Fruit fly (Drosophila melanogaster) whole organism, embryonic: Measurements from ENCODE around the gene CG18788.

Experiments used
- Bteb2 ChIP-seq: fragments of 200-800 bp; sonication (Bioruptor generic); optimal IDR thresholded peaks from 2 replicates; lab custom pipeline; 2016; ENCODE audit warnings: missing biosample characterization, missing genetic modification characterization
- CG10209 ChIP-seq: fragments of 200-800 bp; sonication (Bioruptor generic); optimal IDR thresholded peaks from 3 replicates; lab custom pipeline; 2017; ENCODE audit warnings: missing biosample characterization, mild to moderate bottlenecking, missing genetic modification characterization, missing genetic modification reagents
- CG11085 ChIP-seq: fragments of 200-800 bp; sonication (Bioruptor generic); IDR thresholded peaks from 2 replicates; pipeline ENCODE4 v1.3.6; 2022; ENCODE audit warnings: missing biosample characterization, missing genetic modification characterization
- CG12104 ChIP-seq: fragments of 200-800 bp; sonication (Bioruptor generic); optimal IDR thresholded peaks from 3 replicates; lab custom pipeline; 2016; ENCODE audit warnings: missing biosample characterization, missing genetic modification characterization
- CG12236 ChIP-seq: fragments of 200-800 bp; sonication (Bioruptor generic); optimal IDR thresholded peaks from 2 replicates; lab custom pipeline; 2016; ENCODE audit warnings: missing biosample characterization, missing genetic modification characterization
- CG12299 ChIP-seq: fragments of 200-800 bp; sonication (Bioruptor generic); optimal IDR thresholded peaks from 2 replicates; lab custom pipeline; 2018; ENCODE audit warnings: missing biosample characterization, mild to moderate bottlenecking, missing genetic modification characterization
- CG12942 ChIP-seq: fragments of 200-800 bp; sonication (Bioruptor generic); optimal IDR thresholded peaks from 3 replicates; lab custom pipeline; 2016; ENCODE audit warnings: missing biosample characterization, missing genetic modification characterization
- CG15011 ChIP-seq: fragments of 200-800 bp; sonication (Bioruptor generic); optimal IDR thresholded peaks from 3 replicates; lab custom pipeline; 2018; ENCODE audit warnings: missing biosample characterization, mild to moderate bottlenecking, missing genetic modification characterization
- CG15073 ChIP-seq: fragments of 200-800 bp; sonication (Bioruptor generic); optimal IDR thresholded peaks from 2 replicates; lab custom pipeline; 2016; ENCODE audit warnings: missing biosample characterization, missing genetic modification characterization
- CG15696 ChIP-seq: fragments of 200-800 bp; sonication (Bioruptor generic); optimal IDR thresholded peaks from 2 replicates; lab custom pipeline; 2019; ENCODE audit warnings: missing biosample characterization, mild to moderate bottlenecking, missing genetic modification characterization, moderate library complexity
- CG1603 ChIP-seq: fragments of 200-800 bp; sonication (Bioruptor generic); optimal IDR thresholded peaks from 2 replicates; lab custom pipeline; 2019; ENCODE audit warnings: missing biosample characterization, mild to moderate bottlenecking, missing genetic modification characterization, moderate library complexity
- CG2120 ChIP-seq: fragments of 200-800 bp; sonication (Bioruptor generic); optimal IDR thresholded peaks from 3 replicates; lab custom pipeline; 2016; ENCODE audit warnings: missing biosample characterization, missing genetic modification characterization
- CG2202 ChIP-seq: fragments of 200-800 bp; sonication (Bioruptor generic); optimal IDR thresholded peaks from 2 replicates; lab custom pipeline; 2018; ENCODE audit warnings: missing biosample characterization, mild to moderate bottlenecking, missing genetic modification characterization
- CG34376 ChIP-seq: fragments of 200-800 bp; sonication (Bioruptor generic); optimal IDR thresholded peaks from 2 replicates; lab custom pipeline; 2018; ENCODE audit warnings: missing biosample characterization, mild to moderate bottlenecking, missing genetic modification characterization
- CG3838 ChIP-seq: fragments of 200-800 bp; sonication (Bioruptor generic); optimal IDR thresholded peaks from 3 replicates; lab custom pipeline; 2016; ENCODE audit warnings: missing biosample characterization, missing genetic modification characterization
- CG3847 ChIP-seq: fragments of 200-800 bp; sonication (Bioruptor generic); IDR thresholded peaks from 2 replicates; pipeline ENCODE4 v1.3.6; 2022; ENCODE audit warnings: missing biosample characterization, missing genetic modification characterization
- CG4820 ChIP-seq: fragments of 200-800 bp; sonication (Bioruptor generic); optimal IDR thresholded peaks from 3 replicates; lab custom pipeline; 2016; ENCODE audit warnings: missing biosample characterization, missing genetic modification characterization
- CG5245 ChIP-seq: fragments of 200-800 bp; sonication (Bioruptor generic); optimal IDR thresholded peaks from 3 replicates; lab custom pipeline; 2016; ENCODE audit warnings: missing biosample characterization, missing genetic modification characterization
- CG8281 ChIP-seq: fragments of 200-800 bp; sonication (Bioruptor generic); optimal IDR thresholded peaks from 2 replicates; lab custom pipeline; 2018; ENCODE audit warnings: missing biosample characterization, mild to moderate bottlenecking, missing genetic modification characterization, moderate library complexity
- CG8388 ChIP-seq: fragments of 200-800 bp; sonication (Bioruptor generic); optimal IDR thresholded peaks from 2 replicates; lab custom pipeline; 2019; ENCODE audit warnings: missing biosample characterization, mild to moderate bottlenecking, missing genetic modification characterization, moderate library complexity
- CG8765 ChIP-seq: fragments of 200-800 bp; sonication (Bioruptor generic); IDR thresholded peaks from 2 replicates; pipeline ENCODE4 v1.3.6; 2022; ENCODE audit warnings: missing biosample characterization, missing genetic modification characterization
- Dref ChIP-seq: fragments of 200-800 bp; sonication (Bioruptor generic); IDR thresholded peaks from 2 replicates; pipeline ENCODE4 v1.3.6; 2022; ENCODE audit warnings: missing biosample characterization, missing genetic modification characterization
- Drgx ChIP-seq: fragments of 200-800 bp; sonication (Bioruptor generic); IDR thresholded peaks from 2 replicates; pipeline ENCODE4 v1.3.6; 2022; ENCODE audit warnings: missing biosample characterization, missing genetic modification characterization
- E2f2 ChIP-seq: fragments of 200-800 bp; sonication (Bioruptor generic); IDR thresholded peaks from 2 replicates; pipeline ENCODE4 v1.3.6; 2022; ENCODE audit warnings: missing biosample characterization, missing genetic modification characterization
- Elba2 ChIP-seq: fragments of 200-800 bp; sonication (Bioruptor generic); optimal IDR thresholded peaks from 3 replicates; lab custom pipeline; 2016; ENCODE audit warnings: missing biosample characterization, missing genetic modification characterization
- Fer1 ChIP-seq: fragments of 200-800 bp; sonication (Bioruptor generic); optimal IDR thresholded peaks from 2 replicates; lab custom pipeline; 2017; ENCODE audit warnings: missing biosample characterization, mild to moderate bottlenecking, missing genetic modification characterization
- GATAe ChIP-seq: fragments of 200-800 bp; sonication (Bioruptor generic); conservative IDR thresholded peaks from 2 replicates; pipeline ENCODE4 v1.3.6; 2022; ENCODE audit warnings: missing biosample characterization, missing genetic modification characterization
- H2.0 ChIP-seq: fragments of 200-800 bp; sonication (Bioruptor generic); IDR thresholded peaks from 2 replicates; pipeline ENCODE4 v1.3.6; 2022; ENCODE audit warnings: missing biosample characterization, missing genetic modification characterization
- Hr51 ChIP-seq, 2 experiments: fragments of 200-800 bp; sonication (Bioruptor generic); optimal IDR thresholded peaks; 2 replicates in 1 of 2; 3 replicates in 1 of 2; lab custom pipeline; 2016 to 2018; ENCODE audit warnings: missing biosample characterization in 2 of 2, missing genetic modification characterization in 2 of 2, mild to moderate bottlenecking in 1 of 2, moderate library complexity in 1 of 2
- Lpt ChIP-seq: fragments of >200 bp; optimal IDR thresholded peaks from 2 replicates; lab custom pipeline; 2018; ENCODE audit warnings: missing biosample characterization, missing genetic modification characterization
- Mad ChIP-seq: fragments of 200-800 bp; sonication (Bioruptor generic); optimal IDR thresholded peaks from 2 replicates; lab custom pipeline; 2016; ENCODE audit warnings: missing biosample characterization, missing genetic modification characterization
- YL-1 ChIP-seq: fragments of 200-800 bp; sonication (Bioruptor generic); optimal IDR thresholded peaks from 3 replicates; lab custom pipeline; 2017; ENCODE audit warnings: missing biosample characterization, mild to moderate bottlenecking, missing genetic modification characterization
- ab ChIP-seq: fragments of 200-800 bp; sonication (Bioruptor generic); optimal IDR thresholded peaks from 2 replicates; lab custom pipeline; 2016; ENCODE audit warnings: missing biosample characterization, missing genetic modification characterization
- ara ChIP-seq: fragments of 200-800 bp; sonication (Bioruptor generic); IDR thresholded peaks from 2 replicates; pipeline ENCODE4 v1.3.6; 2022; ENCODE audit warnings: missing biosample characterization, missing genetic modification characterization
- bcd ChIP-seq: fragments of 200-800 bp; sonication (Bioruptor generic); optimal IDR thresholded peaks from 2 replicates; lab custom pipeline; 2017; ENCODE audit warnings: missing biosample characterization, mild to moderate bottlenecking, missing genetic modification characterization
- btn ChIP-seq: fragments of 200-800 bp; sonication (Bioruptor generic); optimal IDR thresholded peaks from 2 replicates; lab custom pipeline; 2016; ENCODE audit warnings: missing biosample characterization, missing genetic modification characterization
- cg ChIP-seq: fragments of 200-800 bp; sonication (Bioruptor generic); optimal IDR thresholded peaks from 3 replicates; lab custom pipeline; 2019; ENCODE audit warnings: missing biosample characterization, mild to moderate bottlenecking, missing genetic modification characterization, moderate library complexity
- da ChIP-seq: fragments of 200-800 bp; sonication (Bioruptor generic); optimal IDR thresholded peaks from 2 replicates; lab custom pipeline; 2016; ENCODE audit warnings: missing biosample characterization, missing genetic modification characterization
- emc ChIP-seq: fragments of 200-800 bp; sonication (Bioruptor generic); optimal IDR thresholded peaks from 2 replicates; lab custom pipeline; 2016; ENCODE audit warnings: missing biosample characterization, missing genetic modification characterization
- fd96Cb ChIP-seq: fragments of 200-800 bp; sonication (Bioruptor generic); optimal IDR thresholded peaks from 2 replicates; lab custom pipeline; 2018; ENCODE audit warnings: missing biosample characterization, mild to moderate bottlenecking, missing genetic modification characterization, moderate library complexity
- fu2 ChIP-seq: fragments of 200-800 bp; sonication (Bioruptor generic); optimal IDR thresholded peaks from 2 replicates; lab custom pipeline; 2016; ENCODE audit warnings: missing biosample characterization, missing genetic modification characterization
- gce ChIP-seq: fragments of 200-800 bp; sonication (Bioruptor generic); IDR thresholded peaks from 3 replicates; pipeline ENCODE4 v1.3.6; 2022; ENCODE audit warnings: missing biosample characterization, missing genetic modification characterization
- hbn ChIP-seq: fragments of 200-800 bp; sonication (Bioruptor generic); IDR thresholded peaks from 2 replicates; pipeline ENCODE4 v1.3.6; 2022; ENCODE audit warnings: missing biosample characterization, missing genetic modification characterization; ENCODE audit not compliant: partially characterized antibody
- ken ChIP-seq: fragments of 200-800 bp; sonication (Bioruptor generic); IDR thresholded peaks from 3 replicates; pipeline ENCODE4 v1.3.6; 2022; ENCODE audit warnings: missing biosample characterization, missing genetic modification characterization
- org-1 ChIP-seq: fragments of 200-800 bp; sonication (Bioruptor generic); optimal IDR thresholded peaks from 2 replicates; lab custom pipeline; 2017; ENCODE audit warnings: missing biosample characterization, missing genetic modification characterization
- pan ChIP-seq, 4 experiments: fragments of >200 bp in 3 of 4; fragments of 200-800 bp in 1 of 4; sonication (Bioruptor generic) in 1 of 4; optimal IDR thresholded peaks in 3 of 4; IDR thresholded peaks in 1 of 4; 2 replicates each; pipeline versions ENCODE4 v1.3.6 to Lab custom; 2017 to 2022; ENCODE audit warnings: missing biosample characterization in 2 of 4, missing genetic modification characterization in 2 of 4, mixed read lengths in 1 of 4
- phol ChIP-seq: fragments of 200-800 bp; sonication (Bioruptor generic); optimal IDR thresholded peaks from 3 replicates; lab custom pipeline; 2018; ENCODE audit warnings: missing biosample characterization, mild to moderate bottlenecking, missing genetic modification characterization, moderate library complexity
- sob ChIP-seq: fragments of 200-800 bp; sonication (Bioruptor generic); IDR thresholded peaks from 2 replicates; pipeline ENCODE4 v1.3.6; 2022; ENCODE audit warnings: missing biosample characterization, missing genetic modification characterization
- tll ChIP-seq, 2 experiments: fragments of 200-800 bp in 1 of 2; fragments of >200 bp in 1 of 2; sonication (Bioruptor generic) in 1 of 2; optimal IDR thresholded peaks; 2 replicates each; lab custom pipeline; 2017 to 2019; ENCODE audit warnings: missing biosample characterization in 2 of 2, missing genetic modification characterization in 2 of 2, mild to moderate bottlenecking in 1 of 2, moderate library complexity in 1 of 2

Gene CG18788

DNA sequence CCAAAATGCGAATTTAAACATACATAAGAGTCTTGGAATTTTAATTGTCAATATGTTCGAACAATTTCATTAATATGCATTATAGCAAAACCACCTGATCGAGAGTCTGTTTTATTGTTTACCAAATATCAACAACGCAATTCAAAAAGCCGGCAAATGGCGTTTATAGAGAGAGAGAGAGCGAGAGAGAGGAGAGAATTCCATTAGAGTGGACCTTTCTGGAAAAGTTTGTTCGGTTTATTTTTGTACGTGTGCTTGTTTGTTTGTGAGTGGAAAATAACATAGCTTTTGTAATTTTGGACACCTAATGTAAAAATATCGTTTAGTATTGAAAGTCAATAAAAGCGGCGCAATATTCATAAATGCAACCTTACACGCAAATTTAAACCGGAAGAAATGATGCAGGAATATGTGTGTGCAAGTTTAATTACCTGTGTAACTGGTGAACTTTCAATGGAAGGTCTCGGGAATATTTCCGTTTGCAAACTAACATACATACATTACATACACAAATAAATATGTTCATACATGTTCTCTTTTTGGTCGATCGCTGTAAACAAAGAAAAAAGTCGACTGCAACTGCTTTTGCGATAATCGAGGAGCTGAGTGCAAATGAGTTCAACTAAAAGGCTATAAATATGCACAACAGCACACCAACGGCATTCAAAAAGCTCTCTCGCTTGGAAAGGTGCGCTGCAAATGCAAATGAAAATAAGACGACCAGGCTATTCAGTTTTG, 10.8 kb downstream of the CG18788 start, which contains the start of gene CG6785 (continued):
- TF ChIP-seq bcd (GFP tag; lab: Kevin White, UChicago) (peak; percentile 66), CG4820 (GFP tag; lab: Kevin White, UChicago) (peak; percentile 60), CG12104 (GFP tag; lab: Kevin White, UChicago) (peak; percentile 77), ara (no peak), hbn (no peak), Dref (no peak), CG15696 (tag; lab: Kevin White, UChicago) (peak; percentile 51), ab (GFP tag; lab: Kevin White, UChicago) (no peak), gce (peak; percentile 68; the same call in 1 of the 3 replicates), Lpt (GFP tag; lab: Kevin White, UChicago) (no peak), Fer1 (peak; percentile 90), fu2 (GFP tag; lab: Kevin White, UChicago) (no peak), CG10209 (peak; percentile 93), CG34376 (GFP tag; lab: Kevin White, UChicago) (peak; percentile 91), org-1 (GFP tag; lab: Kevin White, UChicago) (peak; percentile 90), CG15011 (peak; percentile 76), CG8281 (peak; percentile 69), E2f2 (GFP tag; lab: Robert Waterston, UW) (peak; percentile 48; the same call in 1 of the 2 replicates), YL-1 (GFP tag; lab: Kevin White, UChicago) (peak; percentile 92), CG3847 (GFP tag; lab: Robert Waterston, UW) (no peak), Mad (GFP tag; lab: Kevin White, UChicago) (peak; percentile 70), sob (GFP tag; lab: Robert Waterston, UW) (peak; percentile 59; the same call in 1 of the 2 replicates), H2.0 (no peak), emc (GFP tag; lab: Kevin White, UChicago) (no peak), CG12299 (peak; percentile 89), Hr51 (GFP tag; optimal IDR thresholded peaks at IDR 0.05; lab: Kevin White, UChicago) (peak; percentile 70), CG2120 (peak; percentile 71), CG11085 (no peak), da (GFP tag; lab: Kevin White, UChicago) (peak; percentile 64), GATAe (GFP tag; lab: Robert Waterston, UW) (no peak), Drgx (peak; percentile 84), CG8765 (no peak), CG3838 (GFP tag; lab: Kevin White, UChicago) (peak; percentile 45), phol (tag; lab: Kevin White, UChicago) (peak; percentile 62), CG15073 (GFP tag; lab: Kevin White, UChicago) (peak; percentile 9), CG12942 (GFP tag; lab: Kevin White, UChicago) (peak; percentile 84), pan (optimal IDR thresholded peaks at IDR 0.05; lab: Kevin White, UChicago) (no peak), pan (GFP tag; optimal IDR thresholded peaks at IDR 0.05 in 1 of 2, IDR thresholded peaks at IDR 0.05 in 1 of 2) (peak in 1 of 2 experiments; percentile 59), CG5245 (GFP tag; lab: Kevin White, UChicago) (peak; percentile 58), CG8388 (GFP tag; lab: Kevin White, UChicago) (peak; percentile 72), Bteb2 (GFP tag; lab: Kevin White, UChicago) (peak; percentile 81), btn (GFP tag; lab: Kevin White, UChicago) (peak; percentile 65), CG12236 (GFP tag; lab: Kevin White, UChicago) (peak; percentile 94), CG1603 (tag; lab: Kevin White, UChicago) (peak; percentile 83), Elba2 (GFP tag; lab: Kevin White, UChicago) (no peak), ken (GFP tag; lab: Robert Waterston, UW) (no peak), fd96Cb (tag; lab: Kevin White, UChicago) (peak; percentile 56), CG2202 (tag; lab: Kevin White, UChicago) (peak; percentile 92), tll (GFP tag; optimal IDR thresholded peaks at IDR 0.05; lab: Kevin White, UChicago) (no peak), cg (GFP tag; lab: Kevin White, UChicago) (peak; percentile 43)
